Fruit fly (Drosophila melanogaster) whole organism, embryonic: Measurements from ENCODE around the gene Sap30.

Experiments used
- Bdp1 ChIP-seq: fragments of 200-800 bp; sonication (Bioruptor generic); optimal IDR thresholded peaks from 3 replicates; lab custom pipeline; 2016; ENCODE audit warnings: missing biosample characterization, missing genetic modification characterization
- CG10209 ChIP-seq: fragments of 200-800 bp; sonication (Bioruptor generic); optimal IDR thresholded peaks from 3 replicates; lab custom pipeline; 2017; ENCODE audit warnings: missing biosample characterization, mild to moderate bottlenecking, missing genetic modification characterization, missing genetic modification reagents
- CG10274 ChIP-seq: fragments of 200-800 bp; sonication (Bioruptor generic); optimal IDR thresholded peaks from 3 replicates; lab custom pipeline; 2017; ENCODE audit warnings: missing biosample characterization, mild to moderate bottlenecking, missing genetic modification characterization
- CG10431 ChIP-seq: fragments of 200-800 bp; sonication (Bioruptor generic); optimal IDR thresholded peaks from 3 replicates; lab custom pipeline; 2018; ENCODE audit warnings: missing biosample characterization, mild to moderate bottlenecking, missing genetic modification characterization
- CG10565 ChIP-seq: fragments of 200-800 bp; sonication (Bioruptor generic); optimal IDR thresholded peaks from 3 replicates; lab custom pipeline; 2016; ENCODE audit warnings: missing biosample characterization, mild to moderate bottlenecking, missing genetic modification characterization
- CG11093 ChIP-seq: fragments of 200-800 bp; sonication (Bioruptor generic); IDR thresholded peaks from 3 replicates; pipeline ENCODE4 v1.3.6; 2022; ENCODE audit warnings: missing biosample characterization, missing genetic modification characterization
- CG12071 ChIP-seq: fragments of 200-800 bp; sonication (Bioruptor generic); optimal IDR thresholded peaks from 3 replicates; lab custom pipeline; 2018; ENCODE audit warnings: missing biosample characterization, mild to moderate bottlenecking, missing genetic modification characterization
- CG12155 ChIP-seq: fragments of 200-800 bp; sonication (Bioruptor generic); optimal IDR thresholded peaks from 3 replicates; lab custom pipeline; 2016; ENCODE audit warnings: missing biosample characterization, missing genetic modification characterization
- CG12942 ChIP-seq: fragments of 200-800 bp; sonication (Bioruptor generic); optimal IDR thresholded peaks from 3 replicates; lab custom pipeline; 2016; ENCODE audit warnings: missing biosample characterization, missing genetic modification characterization
- CG15514 ChIP-seq: fragments of 200-800 bp; sonication (Bioruptor generic); optimal IDR thresholded peaks from 3 replicates; lab custom pipeline; 2017; ENCODE audit warnings: missing biosample characterization, missing genetic modification characterization, mild to moderate bottlenecking, moderate library complexity, missing genetic modification reagents
- CG16779 ChIP-seq: fragments of 200-800 bp; sonication (Bioruptor generic); IDR thresholded peaks from 2 replicates; pipeline ENCODE4 v1.3.6; 2022; ENCODE audit warnings: missing biosample characterization, missing genetic modification characterization
- CG17186 ChIP-seq: fragments of 200-800 bp; sonication (Bioruptor generic); optimal IDR thresholded peaks from 3 replicates; lab custom pipeline; 2017; ENCODE audit warnings: missing biosample characterization, missing genetic modification reagents, missing genetic modification characterization
- CG1832 ChIP-seq: fragments of 200-800 bp; sonication (Bioruptor generic); optimal IDR thresholded peaks from 2 replicates; lab custom pipeline; 2017; ENCODE audit warnings: missing biosample characterization, mild to moderate bottlenecking, missing genetic modification characterization, inconsistent platforms
- CG2116 ChIP-seq: fragments of 200-800 bp; sonication (Bioruptor generic); optimal IDR thresholded peaks from 3 replicates; lab custom pipeline; 2018; ENCODE audit warnings: missing biosample characterization, mild to moderate bottlenecking, missing genetic modification characterization
- CG32767 ChIP-seq: fragments of 200-800 bp; sonication (Bioruptor generic); IDR thresholded peaks from 2 replicates; pipeline ENCODE4 v1.3.6; 2022; ENCODE audit warnings: missing biosample characterization, missing genetic modification characterization
- CG3847 ChIP-seq: fragments of 200-800 bp; sonication (Bioruptor generic); IDR thresholded peaks from 2 replicates; pipeline ENCODE4 v1.3.6; 2022; ENCODE audit warnings: missing biosample characterization, missing genetic modification characterization
- CG3995 ChIP-seq: fragments of 200-800 bp; sonication (Bioruptor generic); optimal IDR thresholded peaks from 3 replicates; lab custom pipeline; 2016; ENCODE audit warnings: missing biosample characterization, missing genetic modification characterization
- CG4282 ChIP-seq: fragments of 200-800 bp; sonication (Bioruptor generic); optimal IDR thresholded peaks from 2 replicates; lab custom pipeline; 2016; ENCODE audit warnings: missing biosample characterization, missing genetic modification characterization
- CG4360 ChIP-seq: fragments of 200-800 bp; sonication (Bioruptor generic); IDR thresholded peaks from 2 replicates; pipeline ENCODE4 v1.3.6; 2022; ENCODE audit warnings: missing biosample characterization, missing genetic modification characterization
- CG9727 ChIP-seq: fragments of 200-800 bp; sonication (Bioruptor generic); optimal IDR thresholded peaks from 3 replicates; lab custom pipeline; 2017; ENCODE audit warnings: missing biosample characterization, mild to moderate bottlenecking, missing genetic modification characterization
- Dp ChIP-seq: fragments of 200-800 bp; sonication (Bioruptor generic); optimal IDR thresholded peaks from 2 replicates; lab custom pipeline; 2018; ENCODE audit warnings: missing biosample characterization, mild to moderate bottlenecking, missing genetic modification characterization, moderate library complexity
- Ets65A ChIP-seq: fragments of 200-800 bp; sonication (Bioruptor generic); peaks from one replicate; lab custom pipeline; 2016; ENCODE audit warnings: missing biosample characterization, missing genetic modification characterization
- Hr39 ChIP-seq: fragments of >200 bp; optimal IDR thresholded peaks from 2 replicates; lab custom pipeline; 2017
- Jarid2 ChIP-seq: fragments of 200-800 bp; sonication (Bioruptor generic); optimal IDR thresholded peaks from 3 replicates; lab custom pipeline; 2017; ENCODE audit warnings: mild to moderate bottlenecking, missing biosample characterization, missing genetic modification reagents, missing genetic modification characterization
- MBD-R2 ChIP-seq: fragments of 200-800 bp; sonication (Bioruptor generic); IDR thresholded peaks from 2 replicates; pipeline ENCODE4 v1.3.6; 2022; ENCODE audit warnings: missing biosample characterization, missing genetic modification characterization
- MESR4 ChIP-seq: fragments of 200-800 bp; sonication (Bioruptor generic); optimal IDR thresholded peaks from 2 replicates; lab custom pipeline; 2018; ENCODE audit warnings: missing biosample characterization, mild to moderate bottlenecking, missing genetic modification characterization, moderate library complexity
- Max ChIP-seq: fragments of 200-800 bp; sonication (Bioruptor generic); optimal IDR thresholded peaks from 2 replicates; lab custom pipeline; 2016; ENCODE audit warnings: missing biosample characterization, mild to moderate bottlenecking, missing genetic modification characterization
- Med ChIP-seq: fragments of 200-800 bp; sonication (Bioruptor generic); peaks from one replicate; lab custom pipeline; 2016; ENCODE audit warnings: missing biosample characterization, missing genetic modification characterization, mild to moderate bottlenecking, inconsistent platforms, moderate library complexity
- Rfx ChIP-seq: fragments of 200-800 bp; sonication (Bioruptor generic); IDR thresholded peaks from 2 replicates; pipeline ENCODE4 v1.3.6; 2022; ENCODE audit warnings: missing biosample characterization, missing genetic modification characterization
- amos ChIP-seq: fragments of 200-800 bp; sonication (Bioruptor generic); IDR thresholded peaks from 2 replicates; pipeline ENCODE4 v1.3.6; 2022; ENCODE audit warnings: missing biosample characterization, missing genetic modification characterization; ENCODE audit not compliant: partially characterized antibody
- bbx ChIP-seq: fragments of 200-800 bp; sonication (Bioruptor generic); IDR thresholded peaks from 2 replicates; pipeline ENCODE4 v1.3.6; 2022; ENCODE audit warnings: missing biosample characterization, missing genetic modification characterization; ENCODE audit not compliant: partially characterized antibody
- br ChIP-seq: fragments of >200 bp; optimal IDR thresholded peaks from 2 replicates; lab custom pipeline; 2017
- danr ChIP-seq: fragments of 200-800 bp; sonication (Bioruptor generic); IDR thresholded peaks from 2 replicates; pipeline ENCODE4 v1.3.6; 2022; ENCODE audit warnings: missing biosample characterization, missing genetic modification characterization
- dpn ChIP-seq, 2 experiments: fragments of 200-800 bp; sonication (Bioruptor generic); optimal IDR thresholded peaks; 3 replicates each; lab custom pipeline; 2016; ENCODE audit warnings: missing biosample characterization in 2 of 2, missing genetic modification characterization in 2 of 2
- fru ChIP-seq: fragments of >200 bp; optimal IDR thresholded peaks from 2 replicates; lab custom pipeline; 2017
- gt ChIP-seq: fragments of 200-800 bp; sonication (Bioruptor generic); IDR thresholded peaks from 2 replicates; pipeline ENCODE4 v1.3.6; 2022; ENCODE audit warnings: missing biosample characterization, missing genetic modification characterization
- hth ChIP-seq: fragments of >200 bp; optimal IDR thresholded peaks from 2 replicates; lab custom pipeline; 2017; ENCODE audit warnings: inconsistent platforms
- knrl ChIP-seq: fragments of 200-800 bp; sonication (Bioruptor generic); IDR thresholded peaks from 3 replicates; pipeline ENCODE4 v1.3.6; 2022; ENCODE audit warnings: missing biosample characterization, missing genetic modification characterization; ENCODE audit not compliant: partially characterized antibody
- lilli ChIP-seq: fragments of 200-800 bp; sonication (Bioruptor generic); optimal IDR thresholded peaks from 3 replicates; lab custom pipeline; 2016; ENCODE audit warnings: missing biosample characterization, missing genetic modification characterization
- lmd ChIP-seq: fragments of 200-800 bp; sonication (Bioruptor generic); IDR thresholded peaks from 2 replicates; pipeline ENCODE4 v1.3.6; 2022; ENCODE audit warnings: missing biosample characterization, missing genetic modification characterization
- mirr ChIP-seq: fragments of 200-800 bp; sonication (Bioruptor generic); optimal IDR thresholded peaks from 3 replicates; lab custom pipeline; 2018; ENCODE audit warnings: missing biosample characterization, mild to moderate bottlenecking, missing genetic modification characterization
- org-1 ChIP-seq: fragments of 200-800 bp; sonication (Bioruptor generic); optimal IDR thresholded peaks from 2 replicates; lab custom pipeline; 2017; ENCODE audit warnings: missing biosample characterization, missing genetic modification characterization
- pzg ChIP-seq: fragments of 200-800 bp; sonication (Bioruptor generic); optimal IDR thresholded peaks from 3 replicates; lab custom pipeline; 2018; ENCODE audit warnings: missing biosample characterization, mild to moderate bottlenecking, missing genetic modification characterization, moderate library complexity
- sens ChIP-seq: fragments of 200-800 bp; sonication (Bioruptor generic); peaks from one replicate; lab custom pipeline; 2016; ENCODE audit warnings: missing biosample characterization, missing genetic modification characterization
- sens-2 ChIP-seq: fragments of 200-800 bp; sonication (Bioruptor generic); IDR thresholded peaks from 2 replicates; pipeline ENCODE4 v1.3.6; 2022; ENCODE audit warnings: missing biosample characterization, missing genetic modification characterization
- seq ChIP-seq: fragments of 200-800 bp; sonication (Bioruptor generic); IDR thresholded peaks from 2 replicates; pipeline ENCODE4 v1.3.6; 2022; ENCODE audit warnings: missing biosample characterization, missing genetic modification characterization
- sqz ChIP-seq: fragments of 200-800 bp; sonication (Bioruptor generic); optimal IDR thresholded peaks from 3 replicates; lab custom pipeline; 2018; ENCODE audit warnings: missing biosample characterization, mild to moderate bottlenecking, missing genetic modification characterization
- stwl ChIP-seq: fragments of 200-800 bp; sonication (Bioruptor generic); optimal IDR thresholded peaks from 3 replicates; lab custom pipeline; 2018; ENCODE audit warnings: missing biosample characterization, mild to moderate bottlenecking, missing genetic modification characterization, moderate library complexity
- tll ChIP-seq, 2 experiments: fragments of 200-800 bp in 1 of 2; fragments of >200 bp in 1 of 2; sonication (Bioruptor generic) in 1 of 2; optimal IDR thresholded peaks; 2 replicates each; lab custom pipeline; 2017 to 2019; ENCODE audit warnings: missing biosample characterization in 2 of 2, missing genetic modification characterization in 2 of 2, mild to moderate bottlenecking in 1 of 2, moderate library complexity in 1 of 2
- trh ChIP-seq: fragments of 200-800 bp; sonication (Bioruptor generic); optimal IDR thresholded peaks from 2 replicates; lab custom pipeline; 2016; ENCODE audit warnings: missing biosample characterization, missing genetic modification characterization
- yki ChIP-seq: fragments of >200 bp; optimal IDR thresholded peaks from 3 replicates; lab custom pipeline; 2018
- zf30C ChIP-seq: fragments of 200-800 bp; sonication (Bioruptor generic); optimal IDR thresholded peaks from 3 replicates; lab custom pipeline; 2018; ENCODE audit warnings: missing biosample characterization, mild to moderate bottlenecking, missing genetic modification characterization

The Sap30 gene

dm6 chrX:16787416-16787900 lies 375 bp downstream of the Sap30 start (continued):
- no peak for TF ChIP-seq CG12942 (GFP tag; lab: Kevin White, UChicago)
- no peak for TF ChIP-seq CG11093 (GFP tag; lab: Robert Waterston, UW)
- TF ChIP-seq CG10274 (GFP tag; lab: Kevin White, UChicago), result no peak
- no peak for TF ChIP-seq Bdp1 (GFP tag; lab: Kevin White, UChicago)
- no peak for TF ChIP-seq CG1832 (GFP tag; lab: Kevin White, UChicago)
- TF ChIP-seq sens-2, result no peak
- peak; percentile 72 for TF ChIP-seq sqz (GFP tag; lab: Kevin White, UChicago)
- TF ChIP-seq CG17186 (GFP tag; lab: Kevin White, UChicago), result no peak
- no peak for TF ChIP-seq CG12155
- TF ChIP-seq Jarid2 (GFP tag; lab: Kevin White, UChicago), result no peak
- TF ChIP-seq CG3847 (GFP tag; lab: Robert Waterston, UW), result no peak
- no peak for TF ChIP-seq Hr39 (lab: Kevin White, UChicago)
- TF ChIP-seq br (lab: Kevin White, UChicago), result no peak
- peak; percentile 39; the same call in 1 of the 2 replicates for TF ChIP-seq bbx (GFP tag; lab: Robert Waterston, UW)
- TF ChIP-seq hth (lab: Kevin White, UChicago), result no peak
- no peak for TF ChIP-seq gt (GFP tag; lab: Robert Waterston, UW)
- TF ChIP-seq CG4282 (GFP tag; lab: Kevin White, UChicago), result no peak
- no peak for TF ChIP-seq CG12071 (GFP tag; lab: Kevin White, UChicago)
- no peak for TF ChIP-seq org-1 (GFP tag; lab: Kevin White, UChicago)
- TF ChIP-seq fru (lab: Kevin White, UChicago), result no peak
- no peak for TF ChIP-seq trh (GFP tag; lab: Kevin White, UChicago)
- no peak for TF ChIP-seq sens (GFP tag; lab: Kevin White, UChicago)
- no peak for TF ChIP-seq yki
- TF ChIP-seq tll (GFP tag; optimal IDR thresholded peaks at IDR 0.05; lab: Kevin White, UChicago), result no peak
- no peak for TF ChIP-seq stwl (tag; lab: Kevin White, UChicago)
- no peak for TF ChIP-seq CG10209 (GFP tag; lab: Kevin White, UChicago)

DNA sequence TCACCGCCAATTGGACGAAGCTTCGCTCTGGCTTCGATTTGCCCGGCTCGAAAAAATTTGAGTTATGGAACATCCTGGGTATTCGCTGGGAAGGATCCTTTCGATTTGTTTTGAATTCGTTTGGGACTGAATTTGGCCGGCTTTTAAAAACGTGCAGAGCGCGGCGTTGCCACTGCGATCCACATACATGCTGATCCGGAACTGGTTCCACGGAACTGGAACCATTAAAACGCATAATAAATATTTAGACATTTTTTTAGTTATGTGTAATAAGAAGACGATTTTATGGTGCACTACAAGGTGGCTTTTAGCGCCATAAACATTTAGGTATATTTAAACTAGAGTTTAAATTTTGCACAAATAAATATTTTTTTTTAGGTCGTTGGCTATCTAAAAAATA lies 4.0 kb downstream of the Sap30 start, which contains the start of gene Rrp45:
Rrp45 (minus strand) TSS at position 209 of the 400 bp plus-strand sequence.
- TF ChIP-seq CG15514 (GFP tag; lab: Kevin White, UChicago) (peak; percentile 99), lmd (no peak), lilli (GFP tag; lab: Kevin White, UChicago) (no peak), CG2116 (GFP tag; lab: Kevin White, UChicago) (peak; percentile 5), Rfx (GFP tag; lab: Robert Waterston, UW) (0 out of 2 replicates have a peak, but pooled peaks have one; percentile 21), CG4360 (GFP tag; lab: Robert Waterston, UW) (no peak), knrl (GFP tag; lab: Robert Waterston, UW) (peak; percentile 20; the same call in 1 of the 3 replicates), pzg (GFP tag; lab: Kevin White, UChicago) (peak; percentile 31), CG32767 (GFP tag; lab: Robert Waterston, UW) (no peak), Ets65A (peak; percentile 39), CG3847 (GFP tag; lab: Robert Waterston, UW) (peak; percentile 30; the same call in 1 of the 2 replicates), dpn (GFP tag; optimal IDR thresholded peaks at IDR 0.05; lab: Kevin White, UChicago) (no peak), Max (GFP tag; lab: Kevin White, UChicago) (peak; percentile 14), CG16779 (GFP tag; lab: Robert Waterston, UW) (no peak), Dp (GFP tag; lab: Kevin White, UChicago) (peak; percentile 41), zf30C (GFP tag; lab: Kevin White, UChicago) (no peak), amos (GFP tag; lab: Robert Waterston, UW) (peak; percentile 44; the same call in 1 of the 2 replicates), CG10431 (peak; percentile 96), danr (GFP tag; lab: Robert Waterston, UW) (no peak), CG9727 (no peak), MBD-R2 (GFP tag; lab: Robert Waterston, UW) (peak; percentile 77), MESR4 (GFP tag; lab: Kevin White, UChicago) (peak; percentile 37), CG3995 (GFP tag; lab: Kevin White, UChicago) (peak; percentile 88), mirr (GFP tag; lab: Kevin White, UChicago) (no peak), CG10565 (GFP tag; lab: Kevin White, UChicago) (no peak), seq (GFP tag; lab: Robert Waterston, UW) (no peak), Med (GFP tag; lab: Kevin White, UChicago) (peak; percentile 64)
